Fruit fly (Drosophila melanogaster) S2 (cell line): ENCODE measurements around the gene inaE.
A peak's percentile ranks its signal among the peaks of the same experiment; 100 is the strongest.

Experiments
- CG8478 ChIP-seq: fragments of >200 bp; optimal IDR thresholded peaks from 2 replicates; lab custom pipeline; 2018
- CTCF ChIP-seq, 2 experiments: fragments of >200 bp; optimal IDR thresholded peaks; 2 replicates each; lab custom pipeline; 2018

Gene inaE

dm6 chrX:13843487-13843886 lies 60.0 kb downstream of the inaE start:
- TF ChIP-seq CG8478 (lab: Kevin White, UChicago) = no peak
- no peak for TF ChIP-seq CTCF (optimal IDR thresholded peaks at IDR 0.05; lab: Kevin White, UChicago)

- TF ChIP-seq CTCF (optimal IDR thresholded peaks at IDR 0.05; lab: Kevin White, UChicago) (no peak), CG8478 (lab: Kevin White, UChicago) (no peak)
These were observed 60.9 kb downstream of the inaE start for dm6 chrX:13844317-13844886.

dm6 chrX:13845728-13846127 lies 62.2 kb downstream of the inaE start, which contains the start of gene AMPdeam:
TSS of gene AMPdeam (minus strand) at chrX:13845866.
- TF ChIP-seq CTCF (optimal IDR thresholded peaks at IDR 0.05; lab: Kevin White, UChicago) (peak in 1 of 2 experiments; percentile 25), CG8478 (lab: Kevin White, UChicago) (no peak)
